Worm (Caenorhabditis elegans) whole organism, young adult: ENCODE data around the gene F55F10.3.

Source experiments
- B0336.3 ChIP-seq: fragments of 200-800 bp; sonication (Bioruptor generic); IDR thresholded peaks from 2 replicates; pipeline ENCODE4 v1.3.6; 2022; ENCODE audit warnings: missing genetic modification characterization, missing compliant biosample characterization
- C06A6.2 ChIP-seq: fragments of 200-800 bp; sonication (Bioruptor generic); conservative IDR thresholded peaks from 2 replicates; pipeline ENCODE4 v1.3.6; 2022; ENCODE audit warnings: missing genetic modification characterization, missing compliant biosample characterization
- F10E7.11 ChIP-seq: sonication (generic microtip); optimal IDR thresholded peaks from 2 replicates; lab custom pipeline; 2017; ENCODE audit warnings: mild to moderate bottlenecking, missing genetic modification characterization, moderate library complexity, missing compliant biosample characterization
- F22D6.2 ChIP-seq: sonication (generic microtip); optimal IDR thresholded peaks from 2 replicates; lab custom pipeline; 2016; ENCODE audit warnings: mild to moderate bottlenecking, missing genetic modification characterization, missing compliant biosample characterization
- F33H1.4 ChIP-seq: fragments of 200-800 bp; sonication (Bioruptor generic); IDR thresholded peaks from 2 replicates; pipeline ENCODE4 v1.3.6; 2022; ENCODE audit warnings: missing genetic modification reagents, missing genetic modification characterization, missing compliant biosample characterization
- K12H6.12 ChIP-seq: fragments of 200-800 bp; sonication (Bioruptor generic); optimal IDR thresholded peaks from 2 replicates; lab custom pipeline; 2018; ENCODE audit warnings: mild to moderate bottlenecking, missing genetic modification characterization, missing compliant biosample characterization
- Y53F4B.3 ChIP-seq: fragments of 200-800 bp; sonication (Bioruptor generic); IDR thresholded peaks from 2 replicates; pipeline ENCODE4 v1.3.6; 2022; ENCODE audit warnings: missing genetic modification reagents, missing genetic modification characterization, missing compliant biosample characterization
- Y53G8AR.9 ChIP-seq: fragments of 200-800 bp; sonication (Bioruptor generic); conservative IDR thresholded peaks from 2 replicates; pipeline ENCODE4 v1.3.6; 2022; ENCODE audit warnings: missing genetic modification reagents, missing genetic modification characterization, missing compliant biosample characterization
- Y67H2A.10 ChIP-seq: fragments of 200-800 bp; sonication (Bioruptor generic); conservative IDR thresholded peaks from 2 replicates; pipeline ENCODE4 v1.3.6; 2022; ENCODE audit warnings: missing genetic modification reagents, missing genetic modification characterization, missing compliant biosample characterization
- Y79H2A.3 ChIP-seq: fragments of 200-800 bp; sonication (Bioruptor generic); conservative IDR thresholded peaks from 2 replicates; pipeline ENCODE4 v1.3.6; 2022; ENCODE audit warnings: missing genetic modification reagents, missing genetic modification characterization, missing compliant biosample characterization
- ZK185.1 ChIP-seq: sonication (generic microtip); optimal IDR thresholded peaks from 2 replicates; lab custom pipeline; 2016; ENCODE audit warnings: mild to moderate bottlenecking, missing genetic modification characterization, missing compliant biosample characterization; ENCODE audit not compliant: poor library complexity, severe bottlenecking
- akir-1 ChIP-seq: fragments of 200-800 bp; sonication (Bioruptor generic); optimal IDR thresholded peaks from 2 replicates; lab custom pipeline; 2018; ENCODE audit warnings: mild to moderate bottlenecking, missing genetic modification characterization, moderate library complexity, missing compliant biosample characterization
- atf-7 ChIP-seq: sonication (generic microtip); optimal IDR thresholded peaks from 2 replicates; lab custom pipeline; 2017; ENCODE audit warnings: mild to moderate bottlenecking, missing genetic modification characterization, missing compliant biosample characterization
- athp-1 ChIP-seq: sonication (generic microtip); optimal IDR thresholded peaks from 2 replicates; lab custom pipeline; 2017; ENCODE audit warnings: mild to moderate bottlenecking, missing genetic modification characterization, missing compliant biosample characterization
- attf-3 ChIP-seq: fragments of 200-800 bp; sonication (Bioruptor generic); conservative IDR thresholded peaks from 2 replicates; pipeline ENCODE4 v1.3.6; 2022; ENCODE audit warnings: missing genetic modification reagents, missing genetic modification characterization, missing compliant biosample characterization
- bed-1 ChIP-seq: fragments of 200-800 bp; sonication (Bioruptor generic); IDR thresholded peaks from 2 replicates; pipeline ENCODE4 v1.3.6; 2022; ENCODE audit warnings: missing genetic modification reagents, missing genetic modification characterization, missing compliant biosample characterization
- ceh-27 ChIP-seq: fragments of 200-800 bp; sonication (Bioruptor generic); optimal IDR thresholded peaks from 2 replicates; lab custom pipeline; 2018; ENCODE audit warnings: mild to moderate bottlenecking, missing genetic modification characterization, moderate library complexity, missing compliant biosample characterization
- ceh-58 ChIP-seq: fragments of 200-800 bp; sonication (Bioruptor generic); IDR thresholded peaks from 2 replicates; pipeline ENCODE4 v1.3.6; 2022; ENCODE audit warnings: missing genetic modification characterization, missing compliant biosample characterization
- ceh-79 ChIP-seq: sonication (generic microtip); optimal IDR thresholded peaks from 2 replicates; lab custom pipeline; 2017; ENCODE audit warnings: mild to moderate bottlenecking, missing genetic modification characterization, missing compliant biosample characterization
- die-1 ChIP-seq: sonication (generic microtip); optimal IDR thresholded peaks from 2 replicates; lab custom pipeline; 2016; ENCODE audit warnings: missing genotype, mild to moderate bottlenecking, missing genetic modification characterization, missing compliant biosample characterization
- dpl-1 ChIP-seq: fragments of 150-350 bp; optimal IDR thresholded peaks from 2 replicates; lab custom pipeline; 2014; ENCODE audit warnings: missing biosample characterization, missing genetic modification reagents, missing genetic modification characterization
- efl-1 ChIP-seq: fragments of 150-350 bp; optimal IDR thresholded peaks from 2 replicates; lab custom pipeline; 2014; ENCODE audit warnings: missing biosample characterization, missing genetic modification reagents, missing genetic modification characterization
- egl-18 ChIP-seq: fragments of 200-800 bp; sonication (Bioruptor generic); IDR thresholded peaks from 2 replicates; pipeline ENCODE4 v1.3.6; 2022; ENCODE audit warnings: missing genetic modification reagents, missing genetic modification characterization, missing compliant biosample characterization
- egl-44 ChIP-seq: fragments of 200-800 bp; sonication (Bioruptor generic); IDR thresholded peaks from 2 replicates; pipeline ENCODE4 v1.3.6; 2022; ENCODE audit warnings: missing genetic modification reagents, missing genetic modification characterization, missing compliant biosample characterization
- ets-4 ChIP-seq: fragments of 200-800 bp; sonication (Bioruptor generic); optimal IDR thresholded peaks from 2 replicates; lab custom pipeline; 2018; ENCODE audit warnings: mild to moderate bottlenecking, missing genetic modification characterization, missing compliant biosample characterization
- gei-17 ChIP-seq: fragments of 200-800 bp; sonication (Bioruptor generic); optimal IDR thresholded peaks from 2 replicates; lab custom pipeline; 2018; ENCODE audit warnings: mild to moderate bottlenecking, missing genetic modification characterization, missing compliant biosample characterization
- him-1 ChIP-seq: sonication (generic microtip); optimal IDR thresholded peaks from 2 replicates; lab custom pipeline; 2016; ENCODE audit warnings: missing genotype, missing genetic modification reagents, missing genetic modification characterization, missing compliant biosample characterization
- hlh-12 ChIP-seq: sonication (generic microtip); optimal IDR thresholded peaks from 2 replicates; lab custom pipeline; 2016; ENCODE audit warnings: missing genetic modification characterization, missing compliant biosample characterization
- hrde-1 ChIP-seq: sonication (generic microtip); optimal IDR thresholded peaks from 2 replicates; lab custom pipeline; 2016; ENCODE audit warnings: missing genetic modification characterization, mild to moderate bottlenecking, missing compliant biosample characterization, moderate library complexity, missing genotype, missing genetic modification reagents, borderline replicate concordance
- hsf-1 ChIP-seq: fragments of 200-800 bp; sonication (Bioruptor generic); IDR thresholded peaks from 2 replicates; pipeline ENCODE4 v1.3.6; 2022; ENCODE audit warnings: missing genetic modification reagents, missing genetic modification characterization, missing compliant biosample characterization
- lag-1 ChIP-seq: fragments of 200-800 bp; sonication (Bioruptor generic); IDR thresholded peaks from 2 replicates; pipeline ENCODE4 v1.3.6; 2022; ENCODE audit warnings: missing genetic modification reagents, missing genetic modification characterization, missing compliant biosample characterization
- lin-54 ChIP-seq: fragments of 200-800 bp; sonication (Bioruptor generic); optimal IDR thresholded peaks from 2 replicates; lab custom pipeline; 2018; ENCODE audit warnings: mild to moderate bottlenecking, missing genetic modification characterization, missing compliant biosample characterization
- madf-10 ChIP-seq: sonication (generic microtip); optimal IDR thresholded peaks from 2 replicates; lab custom pipeline; 2016; ENCODE audit warnings: mild to moderate bottlenecking, missing genetic modification characterization, missing compliant biosample characterization
- mcd-1 ChIP-seq: fragments of 200-800 bp; sonication (Bioruptor generic); IDR thresholded peaks from 2 replicates; pipeline ENCODE4 v1.3.6; 2022; ENCODE audit warnings: missing genetic modification reagents, missing genetic modification characterization, missing compliant biosample characterization
- mel-28 ChIP-seq: sonication (generic microtip); optimal IDR thresholded peaks from 2 replicates; lab custom pipeline; 2016; ENCODE audit warnings: borderline replicate concordance, mild to moderate bottlenecking, missing genetic modification characterization, missing compliant biosample characterization
- mes-4 ChIP-seq: sonication (generic microtip); optimal IDR thresholded peaks from 2 replicates; lab custom pipeline; 2016; ENCODE audit warnings: missing genotype, missing genetic modification characterization, missing compliant biosample characterization
- mxl-1 ChIP-seq: sonication (generic microtip); optimal IDR thresholded peaks from 2 replicates; lab custom pipeline; 2016; ENCODE audit warnings: missing genetic modification characterization, missing compliant biosample characterization
- nfya-2 ChIP-seq: fragments of 200-800 bp; sonication (Bioruptor generic); IDR thresholded peaks from 2 replicates; pipeline ENCODE4 v1.3.6; 2022; ENCODE audit warnings: missing genetic modification reagents, missing genetic modification characterization, missing compliant biosample characterization
- nhr-120 ChIP-seq: fragments of 200-800 bp; sonication (Bioruptor generic); IDR thresholded peaks from 2 replicates; pipeline ENCODE4 v1.3.6; 2022; ENCODE audit warnings: missing genetic modification characterization, missing compliant biosample characterization
- nhr-90 ChIP-seq: sonication (generic microtip); optimal IDR thresholded peaks from 2 replicates; lab custom pipeline; 2016; ENCODE audit warnings: missing genotype, mild to moderate bottlenecking, missing genetic modification characterization, missing compliant biosample characterization
- pbrm-1 ChIP-seq: fragments of 200-800 bp; sonication (Bioruptor generic); IDR thresholded peaks from 2 replicates; pipeline ENCODE4 v1.3.6; 2022; ENCODE audit warnings: missing genetic modification reagents, missing genetic modification characterization, missing compliant biosample characterization
- pha-4 ChIP-seq: fragments of 150-350 bp; sonication (generic microtip); optimal IDR thresholded peaks from 2 replicates; lab custom pipeline; 2014; ENCODE audit warnings: missing biosample characterization, missing genetic modification reagents, missing genetic modification characterization
- repo-1 ChIP-seq: sonication (generic microtip); optimal IDR thresholded peaks from 2 replicates; lab custom pipeline; 2017; ENCODE audit warnings: mild to moderate bottlenecking, missing genetic modification characterization, missing compliant biosample characterization
- sdz-38 ChIP-seq: sonication (generic microtip); optimal IDR thresholded peaks from 2 replicates; lab custom pipeline; 2016; ENCODE audit warnings: missing genotype, missing genetic modification characterization, missing compliant biosample characterization
- sea-2 ChIP-seq: fragments of 200-800 bp; sonication (Bioruptor generic); IDR thresholded peaks from 2 replicates; pipeline ENCODE4 v1.3.6; 2022; ENCODE audit warnings: missing genetic modification characterization, missing compliant biosample characterization
- snpc-3.4 ChIP-seq: sonication (generic microtip); optimal IDR thresholded peaks from 2 replicates; lab custom pipeline; 2017; ENCODE audit warnings: missing genetic modification characterization, mild to moderate bottlenecking, missing compliant biosample characterization, antibody characterized with exemption, moderate library complexity, missing genotype, missing genetic modification reagents
- unc-130 ChIP-seq: sonication (generic microtip); optimal IDR thresholded peaks from 2 replicates; lab custom pipeline; 2016; ENCODE audit warnings: missing genetic modification reagents, missing genetic modification characterization, missing compliant biosample characterization
- zim-3 ChIP-seq: sonication (generic microtip); optimal IDR thresholded peaks from 2 replicates; lab custom pipeline; 2017; ENCODE audit warnings: mild to moderate bottlenecking, missing genetic modification characterization, moderate library complexity, missing compliant biosample characterization

F55F10.3 gene

DNA sequence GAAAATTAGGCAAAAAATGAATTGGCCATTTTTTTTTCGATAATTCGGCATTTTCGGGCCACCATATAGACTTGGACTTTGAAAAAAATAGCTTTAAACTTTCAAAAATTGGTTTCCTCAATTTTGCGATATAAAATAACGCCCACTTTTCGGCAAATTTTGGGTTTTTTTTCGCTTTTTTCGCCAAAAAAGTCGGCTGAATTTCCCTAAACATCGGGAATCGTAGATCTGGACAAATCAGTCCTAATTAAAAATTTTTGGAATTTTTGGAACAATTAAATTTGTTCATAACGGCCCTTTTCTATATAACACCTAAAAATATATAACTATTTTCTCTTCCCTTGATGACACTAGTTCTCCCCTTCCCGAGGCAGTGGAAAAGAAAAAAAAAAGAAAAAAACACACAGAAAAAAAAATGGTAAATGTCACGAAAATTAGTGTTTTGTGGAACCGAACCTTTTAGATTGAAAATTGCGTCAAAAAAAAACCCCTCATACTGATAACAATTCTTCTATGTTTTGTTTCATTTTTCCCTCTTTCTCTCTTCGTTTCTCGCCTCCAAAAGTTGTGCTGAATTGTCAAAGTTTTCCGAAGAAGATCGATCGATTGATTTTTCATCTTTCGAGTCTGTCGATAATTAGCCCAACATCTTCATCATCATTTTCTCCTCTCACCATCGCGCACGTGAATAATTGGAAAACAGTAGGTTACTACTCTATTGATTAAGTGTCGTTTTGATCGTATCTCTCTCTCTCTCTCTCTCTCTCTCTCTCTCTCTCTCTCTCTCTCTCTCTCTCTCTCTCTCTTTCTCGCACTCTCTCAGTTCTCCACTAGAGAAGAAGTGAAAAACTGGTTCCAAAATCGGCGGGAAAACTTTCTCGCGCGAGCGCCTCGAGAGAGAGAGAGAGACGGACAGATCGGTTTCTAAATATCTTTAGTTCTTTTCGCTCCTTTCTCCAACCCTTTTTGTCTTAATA is 40.9 kb downstream of the F55F10.3 start, which contains the start of gene Y24D9A.6:
Gene Y24D9A.6 (minus strand): TSS at position 51 of the 977 bp plus-strand sequence.
- TF ChIP-seq Y67H2A.10 (no peak), attf-3 (no peak), lag-1 (GFP tag; lab: Robert Waterston, UW) (no peak), nhr-90 (tag; lab: Kevin White, UChicago) (no peak), him-1 (tag; lab: Kevin White, UChicago) (no peak), B0336.3 (GFP tag; lab: Robert Waterston, UW) (peak; percentile 45; the same call in 1 of the 2 replicates), pbrm-1 (GFP tag; lab: Robert Waterston, UW) (0 out of 2 replicates have a peak, but pooled peaks have one; percentile 30), hlh-12 (tag; lab: Kevin White, UChicago) (no peak), atf-7 (tag; lab: Kevin White, UChicago) (no peak), pha-4 (tag; lab: Kevin White, UChicago) (no peak), C06A6.2 (GFP tag; lab: Robert Waterston, UW) (peak; percentile 73), lin-54 (GFP tag; lab: Kevin White, UChicago) (no peak), mel-28 (no peak), mxl-1 (no peak), dpl-1 (GFP tag; lab: Kevin White, UChicago) (no peak), hsf-1 (GFP tag; lab: Robert Waterston, UW) (no peak), akir-1 (no peak), die-1 (tag; lab: Kevin White, UChicago) (no peak), nhr-120 (GFP tag; lab: Robert Waterston, UW) (no peak), ceh-79 (tag; lab: Kevin White, UChicago) (no peak), hrde-1 (tag; lab: Kevin White, UChicago) (no peak), unc-130 (GFP tag; lab: Kevin White, UChicago) (no peak), athp-1 (tag; lab: Kevin White, UChicago) (peak; percentile 26), nfya-2 (GFP tag; lab: Robert Waterston, UW) (no peak), mes-4 (tag; lab: Kevin White, UChicago) (no peak), sdz-38 (no peak), F22D6.2 (tag; lab: Kevin White, UChicago) (no peak), egl-44 (GFP tag; lab: Robert Waterston, UW) (no peak), gei-17 (no peak), ceh-58 (no peak), ZK185.1 (tag; lab: Kevin White, UChicago) (no peak), repo-1 (tag; lab: Kevin White, UChicago) (no peak), K12H6.12 (tag; lab: Kevin White, UChicago) (no peak), Y53G8AR.9 (GFP tag; lab: Robert Waterston, UW) (0 out of 2 replicates have a peak, but pooled peaks have one; percentile 31), sea-2 (GFP tag; lab: Robert Waterston, UW) (no peak), Y53F4B.3 (no peak), snpc-3.4 (tag; lab: Kevin White, UChicago) (no peak), zim-3 (tag; lab: Kevin White, UChicago) (no peak), ceh-27 (GFP tag; lab: Kevin White, UChicago) (peak; percentile 68), F10E7.11 (tag; lab: Kevin White, UChicago) (no peak), mcd-1 (peak; percentile 60), egl-18 (no peak), F33H1.4 (GFP tag; lab: Robert Waterston, UW) (no peak), Y79H2A.3 (GFP tag; lab: Robert Waterston, UW) (no peak), madf-10 (no peak), efl-1 (GFP tag; lab: Kevin White, UChicago) (no peak), ets-4 (no peak), bed-1 (GFP tag; lab: Robert Waterston, UW) (no peak)
